Worm (Caenorhabditis elegans) whole organism, L4/young adult: ENCODE measurements around the gene F28A10.4.
"Not testable (repeated sequence)": the region's sequence is repeated elsewhere in the genome, so short reads cannot be mapped to it uniquely, and the experiment has no call there.

Experiments used
- W03F9.2 ChIP-seq: fragments of 150-350 bp; optimal IDR thresholded peaks from 2 replicates; lab custom pipeline; 2014; ENCODE audit warnings: missing biosample characterization, missing genetic modification characterization
- dao-5 ChIP-seq: sonication (generic microtip); optimal IDR thresholded peaks from 2 replicates; lab custom pipeline; 2016; ENCODE audit warnings: missing genotype, missing genetic modification characterization, moderate library complexity, missing compliant biosample characterization
- him-1 ChIP-seq: sonication (generic microtip); optimal IDR thresholded peaks from 2 replicates; lab custom pipeline; 2016; ENCODE audit warnings: missing genotype, missing genetic modification reagents, missing genetic modification characterization, missing compliant biosample characterization

The F28A10.4 gene

ce11 chrII:850567-850966 is 6.5 kb downstream of the F28A10.4 start, which contains the start of gene F28A10.5:
TSS of gene F28A10.5 (minus strand) at chrII:850667.
- TF ChIP-seq dao-5; him-1 (tag; lab: Kevin White, UChicago); W03F9.2 (tag; lab: Kevin White, UChicago): not testable (repeated sequence)

ce11 chrII:861564-861963 is 17.5 kb downstream of the F28A10.4 start, which contains the start of gene Y46B2A.4:
TSS of gene Y46B2A.4 (plus strand) at chrII:861864.
- no peak for TF ChIP-seq him-1 (tag; lab: Kevin White, UChicago)
- TF ChIP-seq dao-5: no peak
- no peak for TF ChIP-seq W03F9.2 (tag; lab: Kevin White, UChicago)

- TF ChIP-seq W03F9.2 (tag; lab: Kevin White, UChicago): no peak
- no peak for TF ChIP-seq him-1 (tag; lab: Kevin White, UChicago)
- TF ChIP-seq dao-5: no peak
Measured at ce11 chrII:866801-867200, 22.7 kb downstream of the F28A10.4 start, which contains the start of gene Y46B2A.3. TSS of gene Y46B2A.3 (minus strand) at chrII:866901.

- no peak for TF ChIP-seq him-1 (tag; lab: Kevin White, UChicago)
- TF ChIP-seq W03F9.2 (tag; lab: Kevin White, UChicago): no peak
- no peak for TF ChIP-seq dao-5
Measured at ce11 chrII:868240-868864, 24.3 kb downstream of the F28A10.4 start, which contains the start of gene fbxc-51. TSS of gene fbxc-51 (plus strand) at chrII:868814.

- TF ChIP-seq W03F9.2 (tag; lab: Kevin White, UChicago) (no peak), him-1 (tag; lab: Kevin White, UChicago) (no peak), dao-5 (no peak)
Measured at ce11 chrII:869316-869715, 25.2 kb downstream of the F28A10.4 start.

- TF ChIP-seq dao-5: no peak
- no peak for TF ChIP-seq him-1 (tag; lab: Kevin White, UChicago)
- no peak for TF ChIP-seq W03F9.2 (tag; lab: Kevin White, UChicago)
Measured at ce11 chrII:872993-873787, 29.1 kb downstream of the F28A10.4 start, which contains the start of gene alg-2. TSS of gene alg-2 (plus strand) at chrII:873212.

- TF ChIP-seq W03F9.2 (tag; lab: Kevin White, UChicago) (no peak), dao-5 (no peak), him-1 (tag; lab: Kevin White, UChicago) (no peak)
Measured at ce11 chrII:875739-876138, 31.7 kb downstream of the F28A10.4 start.

ce11 chrII:880666-881226 is 36.7 kb downstream of the F28A10.4 start:
- no peak for TF ChIP-seq W03F9.2 (tag; lab: Kevin White, UChicago)
- no peak for TF ChIP-seq him-1 (tag; lab: Kevin White, UChicago)
- no peak for TF ChIP-seq dao-5

- TF ChIP-seq him-1 (tag; lab: Kevin White, UChicago): no peak
- TF ChIP-seq dao-5: no peak
- no peak for TF ChIP-seq W03F9.2 (tag; lab: Kevin White, UChicago)
Measured at ce11 chrII:884204-884603, 40.1 kb downstream of the F28A10.4 start.

- no peak for TF ChIP-seq W03F9.2 (tag; lab: Kevin White, UChicago)
- TF ChIP-seq dao-5: no peak
- no peak for TF ChIP-seq him-1 (tag; lab: Kevin White, UChicago)
Measured at ce11 chrII:888024-888423, 44.0 kb downstream of the F28A10.4 start, which contains the start of gene T07D3.4. TSS of gene T07D3.4 (plus strand) at chrII:888309.
